Fruit fly (Drosophila melanogaster): ENCODE data around the gene kst.

Gene kst

DNA sequence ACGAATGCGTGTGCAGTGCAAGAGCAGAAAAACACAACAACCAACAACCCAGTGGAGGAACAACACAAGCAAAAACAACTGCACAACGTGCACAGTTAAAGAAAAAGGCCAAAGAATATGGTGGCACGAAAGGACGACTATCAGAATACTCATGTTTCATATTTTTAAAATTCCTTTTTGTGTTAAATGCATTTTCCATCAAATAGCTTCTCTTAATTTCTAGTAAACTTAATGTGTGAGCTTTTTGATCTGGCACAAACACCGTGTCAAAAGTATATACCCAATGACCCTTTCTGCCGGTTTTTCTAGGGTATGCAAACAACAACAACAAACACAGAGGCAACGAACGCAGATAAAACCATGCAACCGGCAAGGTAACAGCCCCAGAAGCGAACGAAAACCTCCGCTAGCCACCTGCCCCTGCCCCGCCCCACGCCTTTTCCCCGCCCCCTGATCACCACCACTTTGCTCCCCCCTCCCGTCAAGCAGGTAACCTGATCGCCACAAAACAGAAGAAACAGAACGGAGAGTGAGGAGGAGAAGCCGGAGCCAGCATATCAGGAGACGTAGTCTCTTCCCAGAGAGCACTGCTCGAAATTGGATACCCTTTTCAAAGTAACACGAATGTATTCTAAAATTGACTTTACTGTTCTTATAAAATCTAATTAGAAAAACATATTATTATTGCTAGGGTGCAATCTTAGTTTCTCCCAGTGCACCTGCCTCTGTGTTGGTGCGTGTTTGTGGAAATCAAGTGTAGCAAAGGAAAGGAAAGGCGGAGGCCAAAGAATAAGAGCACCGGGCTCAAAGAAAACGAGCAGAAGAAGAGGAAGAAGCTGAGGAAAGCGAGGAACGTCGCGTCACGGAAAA lies 58.4 kb downstream of the kst start (continued):
- TF ChIP-seq sim (GFP tag; IDR thresholded peaks at IDR 0.05) (peak; percentile 91), CG8944 (GFP tag; optimal IDR thresholded peaks at IDR 0.05) (peak; percentile 96), peb (GFP tag; IDR thresholded peaks at IDR 0.05) (peak; percentile 92), mam (GFP tag; optimal IDR thresholded peaks at IDR 0.05) (peak; percentile 70), CG8765 (GFP tag; IDR thresholded peaks at IDR 0.05) (peak; percentile 97), dpn (GFP tag; optimal IDR thresholded peaks at IDR 0.05) (peak; percentile 87 to 91), Lim3 (GFP tag; IDR thresholded peaks at IDR 0.05) (0 out of 2 replicates have a peak, but pooled peaks have one; percentile 40), Dad (GFP tag; optimal IDR thresholded peaks at IDR 0.05) (peak; percentile 82), CG31441 (GFP tag; IDR thresholded peaks at IDR 0.05) (peak; percentile 95), Dfd (GFP tag; optimal IDR thresholded peaks at IDR 0.05) (no peak), Six4 (GFP tag; optimal IDR thresholded peaks at IDR 0.05) (peak; percentile 54), unc-4 (GFP tag; IDR thresholded peaks at IDR 0.05; ENCODE audit: partially characterized antibody) (no peak), ftz-f1 (GFP tag; optimal IDR thresholded peaks at IDR 0.05) (no peak), CG9876 (GFP tag; optimal IDR thresholded peaks at IDR 0.05) (peak; percentile 78), CG2875 (GFP tag; optimal IDR thresholded peaks at IDR 0.05) (peak; percentile 94), CG34224 (GFP tag; IDR thresholded peaks at IDR 0.05; ENCODE audit: partially characterized antibody) (no peak), CG11695 (GFP tag; IDR thresholded peaks at IDR 0.05) (peak; percentile 66), CG13624 (GFP tag; optimal IDR thresholded peaks at IDR 0.05) (peak; percentile 72), CG10565 (GFP tag; optimal IDR thresholded peaks at IDR 0.05) (peak; percentile 79), Dbx (GFP tag; IDR thresholded peaks at IDR 0.05) (no peak), CG16815 (GFP tag; optimal IDR thresholded peaks at IDR 0.05) (peak; percentile 93), Hr39 (optimal IDR thresholded peaks at IDR 0.05) (no peak), CG6272 (GFP tag; IDR thresholded peaks at IDR 0.05) (peak; percentile 88), ems (GFP tag; optimal IDR thresholded peaks at IDR 0.05) (peak; percentile 81), Scr (GFP tag; IDR thresholded peaks at IDR 0.05; ENCODE audit: partially characterized antibody) (no peak), CG11093 (GFP tag; IDR thresholded peaks at IDR 0.05) (peak; percentile 90), Doc2 (GFP tag; IDR thresholded peaks at IDR 0.05) (0 out of 2 replicates have a peak, but pooled peaks have one; percentile 40), CG18011 (GFP tag; optimal IDR thresholded peaks at IDR 0.05) (peak; percentile 46), CG15514 (GFP tag; optimal IDR thresholded peaks at IDR 0.05) (no peak), CG3281 (GFP tag; optimal IDR thresholded peaks at IDR 0.05) (no peak), Fer3 (tag; optimal IDR thresholded peaks at IDR 0.05) (peak; percentile 30), jumu (GFP tag; optimal IDR thresholded peaks at IDR 0.05) (peak; percentile 83), CG34422 (GFP tag; IDR thresholded peaks at IDR 0.05) (peak; percentile 85), ato (GFP tag; IDR thresholded peaks at IDR 0.05; ENCODE audit: partially characterized antibody) (no peak), H15 (GFP tag; IDR thresholded peaks at IDR 0.05) (peak; percentile 93), dmrt11E (tag; optimal IDR thresholded peaks at IDR 0.05) (peak; percentile 98), TFAM (GFP tag; optimal IDR thresholded peaks at IDR 0.05) (peak; percentile 73), ken (GFP tag; IDR thresholded peaks at IDR 0.05) (peak; percentile 95), Side (GFP tag; optimal IDR thresholded peaks at IDR 0.05) (peak; percentile 76), E2f1 (GFP tag; IDR thresholded peaks at IDR 0.05) (peak; percentile 89), Jarid2 (GFP tag; optimal IDR thresholded peaks at IDR 0.05) (peak; percentile 48), disco-r (GFP tag; optimal IDR thresholded peaks at IDR 0.05) (peak; percentile 71), CoRest (tag; optimal IDR thresholded peaks at IDR 0.05) (peak; percentile 93), corto (GFP tag; optimal IDR thresholded peaks at IDR 0.05) (peak; percentile 85), CG12155 (GFP tag; optimal IDR thresholded peaks at IDR 0.05) (peak; percentile 75), CG17361 (GFP tag; IDR thresholded peaks at IDR 0.05) (peak; percentile 96), slp2 (GFP tag; optimal IDR thresholded peaks at IDR 0.05) (peak; percentile 93), CG1792 (GFP tag; optimal IDR thresholded peaks at IDR 0.05) (peak; percentile 70), ac (GFP tag; optimal IDR thresholded peaks at IDR 0.05) (peak; percentile 94), run (tag; optimal IDR thresholded peaks at IDR 0.05) (peak; percentile 54)
